Worm (Caenorhabditis elegans) whole organism, late embryonic: ENCODE data around the gene K07E1.1.

ENCODE experiments used
- C08G9.2 ChIP-seq: sonication (generic microtip); optimal IDR thresholded peaks from 2 replicates; lab custom pipeline; 2016; ENCODE audit warnings: mild to moderate bottlenecking, missing genetic modification characterization, moderate library complexity, missing compliant biosample characterization
- ama-1 ChIP-seq: fragments of 150-350 bp; optimal IDR thresholded peaks from 2 replicates; lab custom pipeline; 2014
- ceh-24 ChIP-seq: sonication (generic microtip); optimal IDR thresholded peaks from 2 replicates; lab custom pipeline; 2016; ENCODE audit warnings: mild to moderate bottlenecking, missing genetic modification characterization, missing compliant biosample characterization
- ceh-9 ChIP-seq: sonication (generic microtip); optimal IDR thresholded peaks from 2 replicates; lab custom pipeline; 2016; ENCODE audit warnings: mild to moderate bottlenecking, missing genetic modification characterization, inconsistent platforms, missing compliant biosample characterization
- ets-4 ChIP-seq: sonication (generic microtip); optimal IDR thresholded peaks from 2 replicates; lab custom pipeline; 2016; ENCODE audit warnings: missing genetic modification characterization, missing compliant biosample characterization
- fax-1 ChIP-seq: sonication (generic microtip); optimal IDR thresholded peaks from 2 replicates; lab custom pipeline; 2016; ENCODE audit warnings: missing genotype, missing genetic modification characterization, missing compliant biosample characterization
- fkh-10 ChIP-seq: fragments of 150-350 bp; optimal IDR thresholded peaks from 2 replicates; lab custom pipeline; 2014; ENCODE audit warnings: missing biosample characterization, missing genetic modification reagents, missing genetic modification characterization
- gmeb-2 ChIP-seq: sonication (generic microtip); optimal IDR thresholded peaks from 2 replicates; lab custom pipeline; 2016; ENCODE audit warnings: missing genetic modification characterization, inconsistent platforms, missing compliant biosample characterization
- pha-4 ChIP-seq: fragments of 150-350 bp; optimal IDR thresholded peaks from 2 replicates; lab custom pipeline; 2018; ENCODE audit warnings: missing biosample characterization, missing genetic modification reagents, missing genetic modification characterization
- syd-9 ChIP-seq: sonication (generic microtip); optimal IDR thresholded peaks from 2 replicates; lab custom pipeline; 2016; ENCODE audit warnings: mild to moderate bottlenecking, missing genetic modification characterization, moderate library complexity, missing compliant biosample characterization
- unc-86 ChIP-seq: sonication (generic microtip); optimal IDR thresholded peaks from 2 replicates; lab custom pipeline; 2016; ENCODE audit warnings: missing genetic modification characterization, missing compliant biosample characterization

DNA sequence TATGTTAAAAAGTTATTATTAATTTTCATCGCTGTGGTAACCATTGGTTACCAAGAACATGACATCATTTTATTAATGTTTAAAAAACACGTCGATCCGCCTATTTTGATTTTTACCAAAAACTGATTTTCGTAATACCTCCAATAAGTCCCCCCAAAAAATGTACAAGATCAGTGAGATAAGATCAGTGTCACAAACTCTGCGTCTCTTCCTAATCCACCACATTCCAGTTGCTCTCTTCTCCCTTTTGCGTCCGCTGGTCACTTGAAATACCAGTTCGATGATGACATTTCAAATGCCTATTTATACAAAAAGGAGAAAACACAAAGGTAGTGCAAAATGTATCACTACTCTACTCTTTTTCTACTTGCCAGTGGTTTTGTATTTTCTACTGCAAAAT, 9.2 kb downstream of the K07E1.1 start, which contains the start of gene M03A1.8:
- TF ChIP-seq fax-1 (tag; lab: Kevin White, UChicago) (no peak), ets-4 (tag; lab: Kevin White, UChicago) (no peak), fkh-10 (no peak), ceh-9 (no peak), ceh-24 (tag; lab: Kevin White, UChicago) (no peak), ama-1 (no peak), C08G9.2 (tag; lab: Kevin White, UChicago) (no peak), unc-86 (tag; lab: Kevin White, UChicago) (no peak), syd-9 (tag; lab: Kevin White, UChicago) (no peak), gmeb-2 (tag; lab: Kevin White, UChicago) (no peak), pha-4 (no peak)
